Worm (Caenorhabditis elegans) whole organism, L1 larva: ENCODE data around the gene best-7.
"Not testable (repeated sequence)": the region's sequence is repeated elsewhere in the genome, so short reads cannot be mapped to it uniquely, and the experiment has no call there.

Experiments used
- ama-1 ChIP-seq: fragments of 150-350 bp; optimal IDR thresholded peaks from 2 replicates; lab custom pipeline; 2014
- blmp-1 ChIP-seq: fragments of 150-350 bp; optimal IDR thresholded peaks from 2 replicates; lab custom pipeline; 2014; ENCODE audit warnings: missing biosample characterization, missing genetic modification characterization
- ceh-82 ChIP-seq, 3 experiments: fragments of 150-350 bp in 1 of 3; sonication (generic microtip) in 2 of 3; optimal IDR thresholded peaks; 2 replicates each; lab custom pipeline; 2014 to 2017; ENCODE audit warnings: missing biosample characterization in 3 of 3, missing genetic modification characterization in 3 of 3
- fkh-8 ChIP-seq: sonication (generic microtip); optimal IDR thresholded peaks from 2 replicates; lab custom pipeline; 2016; ENCODE audit warnings: mild to moderate bottlenecking, missing genetic modification characterization, missing compliant biosample characterization
- jun-1 ChIP-seq: fragments of 150-350 bp; optimal IDR thresholded peaks from 2 replicates; lab custom pipeline; 2014; ENCODE audit warnings: missing biosample characterization, missing genetic modification reagents, missing genetic modification characterization
- pag-3 ChIP-seq: sonication (generic microtip); optimal IDR thresholded peaks from 2 replicates; lab custom pipeline; 2017; ENCODE audit warnings: missing genetic modification characterization, mild to moderate bottlenecking, missing compliant biosample characterization, antibody characterized with exemption, borderline replicate concordance; ENCODE audit not compliant: insufficient read depth
- sup-37 ChIP-seq: fragments of 200-800 bp; sonication (Bioruptor generic); optimal IDR thresholded peaks from 2 replicates; lab custom pipeline; 2018; ENCODE audit warnings: mild to moderate bottlenecking, missing genetic modification characterization, missing compliant biosample characterization
- tbx-2 ChIP-seq: sonication (generic microtip); optimal IDR thresholded peaks from 2 replicates; lab custom pipeline; 2016; ENCODE audit warnings: missing genetic modification characterization, missing compliant biosample characterization
- unc-62 ChIP-seq: fragments of 150-350 bp; optimal IDR thresholded peaks from 2 replicates; lab custom pipeline; 2014; ENCODE audit warnings: missing biosample characterization, missing genetic modification reagents, missing genetic modification characterization
- vab-15 ChIP-seq: sonication (generic microtip); optimal IDR thresholded peaks from 2 replicates; lab custom pipeline; 2017; ENCODE audit warnings: missing genotype, mild to moderate bottlenecking, missing genetic modification characterization, missing compliant biosample characterization

DNA sequence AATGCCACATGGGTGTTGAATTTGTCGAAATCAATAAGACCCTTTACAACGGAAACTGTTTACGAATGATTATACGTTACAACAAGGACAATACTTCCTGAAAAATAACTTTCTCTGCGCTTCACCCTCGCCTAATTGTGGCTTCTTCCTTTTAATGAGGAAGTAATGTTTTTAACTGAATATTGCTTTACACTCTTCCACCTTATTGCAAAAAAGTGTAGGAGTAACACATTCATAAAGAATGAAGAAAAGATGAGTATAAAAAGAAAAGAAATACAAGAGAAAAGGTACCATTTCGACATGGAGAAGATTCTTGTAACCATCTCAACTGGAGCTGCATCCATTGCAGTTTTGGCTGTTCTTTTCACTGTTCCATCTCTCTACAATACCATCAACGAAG lies 33.0 kb upstream of the best-7 start, which contains the start of gene col-126:
- TF ChIP-seq fkh-8; vab-15 (tag; lab: Kevin White, UChicago); ama-1; jun-1; ceh-82 (tag; optimal IDR thresholded peaks at IDR 0.05; lab: Kevin White, UChicago); tbx-2 (tag; lab: Kevin White, UChicago); pag-3; blmp-1 (tag; lab: Kevin White, UChicago); unc-62 (GFP tag; lab: Kevin White, UChicago); sup-37 (GFP tag; lab: Kevin White, UChicago): not testable (repeated sequence)
